Worm (Caenorhabditis elegans) whole organism, L4 larva: ENCODE results near the gene F54D5.5.

ENCODE experiments used
- D1046.2 ChIP-seq: fragments of 200-800 bp; sonication (Bioruptor generic); IDR thresholded peaks from 2 replicates; pipeline ENCODE4 v1.3.6; 2022; ENCODE audit warnings: missing genetic modification characterization, missing compliant biosample characterization
- R02D3.7 ChIP-seq: fragments of 150-350 bp; sonication (generic microtip); optimal IDR thresholded peaks from 3 replicates; lab custom pipeline; 2014; ENCODE audit warnings: missing biosample characterization, missing genetic modification characterization
- Y105C5A.15 ChIP-seq: fragments of 200-800 bp; sonication (Bioruptor generic); IDR thresholded peaks from 2 replicates; pipeline ENCODE4 v1.3.6; 2022; ENCODE audit warnings: missing genetic modification characterization, missing compliant biosample characterization
- Y48G9A.11 ChIP-seq: fragments of 200-800 bp; sonication (Bioruptor generic); IDR thresholded peaks from 2 replicates; pipeline ENCODE4 v1.3.6; 2022; ENCODE audit warnings: missing genetic modification reagents, missing genetic modification characterization, missing compliant biosample characterization
- Y75B8A.6 ChIP-seq: fragments of 200-800 bp; sonication (Bioruptor generic); IDR thresholded peaks from 2 replicates; pipeline ENCODE4 v1.3.6; 2022; ENCODE audit warnings: missing genetic modification reagents, missing genetic modification characterization, missing compliant biosample characterization
- ama-1 ChIP-seq: fragments of 150-350 bp; optimal IDR thresholded peaks from 2 replicates; lab custom pipeline; 2014; ENCODE audit warnings: inconsistent platforms, mixed read lengths
- arid-1 ChIP-seq: fragments of 200-800 bp; sonication (Bioruptor generic); conservative IDR thresholded peaks from 2 replicates; pipeline ENCODE4 v1.3.6; 2022; ENCODE audit warnings: missing genetic modification reagents, missing genetic modification characterization, missing compliant biosample characterization
- ceh-28 ChIP-seq: fragments of 150-350 bp; optimal IDR thresholded peaks from 2 replicates; lab custom pipeline; 2014; ENCODE audit warnings: missing biosample characterization, missing genetic modification reagents, missing genetic modification characterization
- daf-12 ChIP-seq: fragments of 150-350 bp; optimal IDR thresholded peaks from 2 replicates; lab custom pipeline; 2014; ENCODE audit warnings: missing biosample characterization, missing genetic modification reagents, missing genetic modification characterization
- daf-16 ChIP-seq, 3 experiments: sonication (generic microtip); optimal IDR thresholded peaks; 2 replicates each; lab custom pipeline; 2016 to 2017; ENCODE audit warnings: missing genetic modification characterization in 3 of 3, missing genetic modification reagents in 3 of 3, mild to moderate bottlenecking in 2 of 3, missing compliant biosample characterization in 2 of 3, missing biosample characterization in 1 of 3, moderate library complexity in 1 of 3
- dmd-6 ChIP-seq: fragments of 200-800 bp; sonication (Bioruptor generic); IDR thresholded peaks from 2 replicates; pipeline ENCODE4 v1.3.6; 2022; ENCODE audit warnings: missing genetic modification reagents, missing genetic modification characterization, missing compliant biosample characterization
- dmd-8 ChIP-seq: fragments of 200-800 bp; sonication (Bioruptor generic); IDR thresholded peaks from 2 replicates; pipeline ENCODE4 v1.3.6; 2022; ENCODE audit warnings: missing genetic modification characterization, missing compliant biosample characterization
- dpl-1 ChIP-seq: fragments of 150-350 bp; optimal IDR thresholded peaks from 2 replicates; lab custom pipeline; 2014; ENCODE audit warnings: missing biosample characterization, missing genetic modification reagents, missing genetic modification characterization
- duxl-1 ChIP-seq: sonication (generic microtip); optimal IDR thresholded peaks from 2 replicates; lab custom pipeline; 2016; ENCODE audit warnings: mild to moderate bottlenecking, missing genetic modification characterization, moderate library complexity, missing compliant biosample characterization; ENCODE audit not compliant: poor library complexity
- egl-27 ChIP-seq: sonication (generic microtip); optimal IDR thresholded peaks from 3 replicates; lab custom pipeline; 2017; ENCODE audit warnings: missing biosample characterization, missing genetic modification reagents, missing genetic modification characterization
- egl-43 ChIP-seq: fragments of 200-800 bp; sonication (Bioruptor generic); IDR thresholded peaks from 2 replicates; pipeline ENCODE4 v1.3.6; 2022; ENCODE audit warnings: missing genetic modification reagents, missing genetic modification characterization, missing compliant biosample characterization
- hlh-30 ChIP-seq: sonication (generic microtip); optimal IDR thresholded peaks from 2 replicates; lab custom pipeline; 2017; ENCODE audit warnings: antibody characterized with exemption, mild to moderate bottlenecking, missing genetic modification characterization, missing compliant biosample characterization; ENCODE audit not compliant: insufficient read depth
- jun-1 ChIP-seq: fragments of 150-350 bp; optimal IDR thresholded peaks from 2 replicates; lab custom pipeline; 2014; ENCODE audit warnings: missing biosample characterization, missing genetic modification reagents, missing genetic modification characterization
- lim-7 ChIP-seq: fragments of 200-800 bp; sonication (Bioruptor generic); IDR thresholded peaks from 2 replicates; pipeline ENCODE4 v1.3.6; 2022; ENCODE audit warnings: missing genetic modification characterization, missing compliant biosample characterization
- lin-13 ChIP-seq: fragments of 150-350 bp; optimal IDR thresholded peaks from 2 replicates; lab custom pipeline; 2014; ENCODE audit warnings: missing biosample characterization, missing genetic modification reagents, missing genetic modification characterization
- lin-38 ChIP-seq: fragments of 200-800 bp; sonication (Bioruptor generic); IDR thresholded peaks from 2 replicates; pipeline ENCODE4 v1.3.6; 2022; ENCODE audit warnings: missing genetic modification reagents, missing genetic modification characterization, missing compliant biosample characterization
- lsy-2 ChIP-seq, 2 experiments: fragments of 150-350 bp in 1 of 2; sonication (generic microtip) in 1 of 2; optimal IDR thresholded peaks; 2 replicates each; lab custom pipeline; 2014 to 2017; ENCODE audit warnings: missing biosample characterization in 2 of 2, missing genetic modification characterization in 2 of 2
- mdl-1 ChIP-seq, 2 experiments: fragments of 150-350 bp in 1 of 2; sonication (generic microtip) in 1 of 2; optimal IDR thresholded peaks; 2 replicates each; lab custom pipeline; 2014 to 2017; ENCODE audit warnings: missing biosample characterization in 2 of 2, missing genetic modification characterization in 2 of 2
- mep-1 ChIP-seq: fragments of 150-350 bp; sonication (generic microtip); optimal IDR thresholded peaks from 3 replicates; lab custom pipeline; 2014; ENCODE audit warnings: missing biosample characterization, missing genetic modification characterization
- mes-2 ChIP-seq: sonication (generic microtip); optimal IDR thresholded peaks from 2 replicates; lab custom pipeline; 2016; ENCODE audit warnings: missing genotype, mild to moderate bottlenecking, missing genetic modification characterization, missing compliant biosample characterization; ENCODE audit not compliant: poor library complexity, severe bottlenecking
- mxl-3 ChIP-seq: fragments of 200-800 bp; sonication (Bioruptor generic); optimal IDR thresholded peaks from 2 replicates; lab custom pipeline; 2018; ENCODE audit warnings: mild to moderate bottlenecking, missing genetic modification characterization, missing compliant biosample characterization
- nhr-111 ChIP-seq: fragments of 200-800 bp; sonication (Bioruptor generic); optimal IDR thresholded peaks from 2 replicates; lab custom pipeline; 2018; ENCODE audit warnings: mild to moderate bottlenecking, missing genetic modification characterization, missing compliant biosample characterization
- nhr-28 ChIP-seq: fragments of 150-350 bp; optimal IDR thresholded peaks from 2 replicates; lab custom pipeline; 2014; ENCODE audit warnings: missing biosample characterization, missing genetic modification characterization
- nhr-48 ChIP-seq: sonication (generic microtip); optimal IDR thresholded peaks from 2 replicates; lab custom pipeline; 2016; ENCODE audit warnings: mild to moderate bottlenecking, missing genetic modification characterization, missing compliant biosample characterization
- nhr-6 ChIP-seq: fragments of 150-350 bp; optimal IDR thresholded peaks from 2 replicates; lab custom pipeline; 2014; ENCODE audit warnings: missing biosample characterization, missing genetic modification characterization
- saeg-2 ChIP-seq: fragments of 200-800 bp; sonication (Bioruptor generic); IDR thresholded peaks from 2 replicates; pipeline ENCODE4 v1.3.6; 2022; ENCODE audit warnings: missing genetic modification reagents, missing genetic modification characterization, missing compliant biosample characterization
- set-16 ChIP-seq: fragments of 200-800 bp; sonication (Bioruptor generic); IDR thresholded peaks from 2 replicates; pipeline ENCODE4 v1.3.6; 2022; ENCODE audit warnings: missing genetic modification reagents, missing genetic modification characterization, missing compliant biosample characterization
- spr-3 ChIP-seq: fragments of 200-800 bp; sonication (Bioruptor generic); optimal IDR thresholded peaks from 2 replicates; lab custom pipeline; 2018; ENCODE audit warnings: mild to moderate bottlenecking, missing genetic modification characterization, missing compliant biosample characterization
- tra-1 ChIP-seq: fragments of 200-800 bp; sonication (Bioruptor generic); IDR thresholded peaks from 2 replicates; pipeline ENCODE4 v1.3.6; 2022; ENCODE audit warnings: missing genetic modification reagents, missing genetic modification characterization, missing compliant biosample characterization
- unc-130 ChIP-seq: sonication (generic microtip); optimal IDR thresholded peaks from 2 replicates; lab custom pipeline; 2016; ENCODE audit warnings: missing genetic modification reagents, missing genetic modification characterization, missing compliant biosample characterization
- unc-62 ChIP-seq, 3 experiments: fragments of 150-350 bp in 1 of 3; sonication (generic microtip); optimal IDR thresholded peaks in 2 of 3; peaks in 1 of 3; 1 replicate in 1 of 3; 2 replicates in 2 of 3; lab custom pipeline; 2014 to 2017; ENCODE audit warnings: missing biosample characterization in 3 of 3, missing genetic modification characterization in 3 of 3, missing genetic modification reagents in 3 of 3, missing genotype in 1 of 3

Gene F54D5.5

ce11 chrII:11542385-11542784 lies 24.4 kb downstream of the F54D5.5 start, which contains the start of gene gtf-2E2:
TSS of gene gtf-2E2 (minus strand) at chrII:11542495.
- TF ChIP-seq daf-16 (GFP tag; optimal IDR thresholded peaks at IDR 0.05; lab: Kevin White, UChicago) (no peak), daf-16 (tag; optimal IDR thresholded peaks at IDR 0.05; lab: Kevin White, UChicago) (peak; percentile 68), arid-1 (GFP tag; lab: Robert Waterston, UW) (peak; percentile 42; the same call in 1 of the 2 replicates), hlh-30 (tag; lab: Kevin White, UChicago) (peak; percentile 6), unc-62 (GFP tag; optimal IDR thresholded peaks at IDR 0.05 in 1 of 2; lab: Kevin White, UChicago) (no peak), unc-62 (tag; optimal IDR thresholded peaks at IDR 0.05; lab: Kevin White, UChicago) (no peak), lin-13 (GFP tag; lab: Kevin White, UChicago) (peak; percentile 51), nhr-28 (tag; lab: Kevin White, UChicago) (peak; percentile 11), nhr-6 (tag; lab: Kevin White, UChicago) (peak; percentile 3), ama-1 (lab: Kevin White, UChicago) (peak; percentile 32), Y75B8A.6 (GFP tag; lab: Robert Waterston, UW) (no peak), ceh-28 (tag; lab: Kevin White, UChicago) (peak; percentile 47), dpl-1 (GFP tag; lab: Kevin White, UChicago) (peak; percentile 34), nhr-111 (GFP tag; lab: Kevin White, UChicago) (no peak), mep-1 (peak; percentile 20), lin-38 (GFP tag; lab: Robert Waterston, UW) (peak; percentile 18; the same call in 1 of the 2 replicates), mes-2 (tag; lab: Kevin White, UChicago) (peak; percentile 82), lsy-2 (tag; optimal IDR thresholded peaks at IDR 0.05; lab: Kevin White, UChicago) (peak in 1 of 2 experiments; percentile 61)

ce11 chrII:11538741-11539140 lies 28.1 kb downstream of the F54D5.5 start, which contains the start of gene Y62F5A.9:
TSS of gene Y62F5A.9 (minus strand) at chrII:11538841.
- TF ChIP-seq lim-7 (GFP tag; lab: Robert Waterston, UW) (0 out of 2 replicates have a peak, but pooled peaks have one; percentile 10), dmd-8 (GFP tag; lab: Robert Waterston, UW) (0 out of 2 replicates have a peak, but pooled peaks have one; percentile 5), dmd-6 (GFP tag; lab: Robert Waterston, UW) (no peak), daf-16 (GFP tag; optimal IDR thresholded peaks at IDR 0.05; lab: Kevin White, UChicago) (no peak), daf-16 (tag; optimal IDR thresholded peaks at IDR 0.05; lab: Kevin White, UChicago) (peak; percentile 32)

ce11 chrII:11537606-11538016 lies 29.2 kb downstream of the F54D5.5 start:
- TF ChIP-seq Y105C5A.15 (GFP tag; lab: Robert Waterston, UW) (no peak), tra-1 (GFP tag; lab: Robert Waterston, UW) (no peak), jun-1 (tag; lab: Kevin White, UChicago) (no peak), daf-12 (tag; lab: Kevin White, UChicago) (no peak), set-16 (GFP tag; lab: Robert Waterston, UW) (no peak), Y75B8A.6 (GFP tag; lab: Robert Waterston, UW) (no peak)

- TF ChIP-seq mxl-3 (GFP tag; lab: Kevin White, UChicago) (no peak), lin-38 (GFP tag; lab: Robert Waterston, UW) (peak; percentile 73), D1046.2 (GFP tag; lab: Robert Waterston, UW) (0 out of 2 replicates have a peak, but pooled peaks have one; percentile 8), Y48G9A.11 (GFP tag; lab: Robert Waterston, UW) (peak; percentile 64; the same call in 1 of the 2 replicates), mdl-1 (tag; optimal IDR thresholded peaks at IDR 0.05; lab: Kevin White, UChicago) (peak in 1 of 2 experiments; percentile 3), R02D3.7 (no peak), egl-43 (GFP tag; lab: Robert Waterston, UW) (no peak), spr-3 (peak; percentile 9), nhr-48 (tag; lab: Kevin White, UChicago) (no peak), saeg-2 (GFP tag; lab: Robert Waterston, UW) (no peak), set-16 (GFP tag; lab: Robert Waterston, UW) (peak; percentile 82), duxl-1 (tag; lab: Kevin White, UChicago) (no peak), unc-62 (GFP tag; optimal IDR thresholded peaks at IDR 0.05 in 1 of 2; lab: Kevin White, UChicago) (no peak), unc-62 (tag; optimal IDR thresholded peaks at IDR 0.05; lab: Kevin White, UChicago) (no peak), unc-130 (GFP tag; lab: Kevin White, UChicago) (peak; percentile 70), egl-27 (no peak)
These were observed 29.7 kb downstream of the F54D5.5 start for ce11 chrII:11537115-11537514.
